Fruit fly (Drosophila melanogaster) whole organism, pupa: ENCODE results near the gene NijA.

ENCODE experiments used
- CG10348 ChIP-seq: fragments of 200-800 bp; sonication (Bioruptor generic); IDR thresholded peaks from 2 replicates; pipeline ENCODE4 v1.3.6; 2022; ENCODE audit warnings: missing biosample characterization, missing genetic modification characterization
- CG12605 ChIP-seq: fragments of 200-800 bp; sonication (Bioruptor generic); IDR thresholded peaks from 2 replicates; pipeline ENCODE4 v1.3.6; 2022; ENCODE audit warnings: missing biosample characterization, missing genetic modification characterization
- CG13204 ChIP-seq: fragments of 200-800 bp; sonication (Bioruptor generic); optimal IDR thresholded peaks from 2 replicates; lab custom pipeline; 2018; ENCODE audit warnings: missing biosample characterization, mild to moderate bottlenecking, missing genetic modification characterization, moderate library complexity
- CG14655 ChIP-seq: fragments of 200-800 bp; sonication (Bioruptor generic); optimal IDR thresholded peaks from 3 replicates; lab custom pipeline; 2017; ENCODE audit warnings: mild to moderate bottlenecking, missing biosample characterization, missing genetic modification reagents, missing genetic modification characterization
- CG15710 ChIP-seq: fragments of 200-800 bp; sonication (Bioruptor generic); optimal IDR thresholded peaks from 2 replicates; lab custom pipeline; 2018; ENCODE audit warnings: missing biosample characterization, mild to moderate bottlenecking, missing genetic modification characterization, moderate library complexity
- CG17806 ChIP-seq: fragments of 200-800 bp; sonication (Bioruptor generic); optimal IDR thresholded peaks from 2 replicates; lab custom pipeline; 2018; ENCODE audit warnings: missing biosample characterization, mild to moderate bottlenecking, missing genetic modification characterization, moderate library complexity
- CG32121 ChIP-seq: fragments of 200-800 bp; sonication (Bioruptor generic); IDR thresholded peaks from 2 replicates; pipeline ENCODE4 v1.3.6; 2022; ENCODE audit warnings: missing biosample characterization, missing genetic modification characterization
- CG34367 ChIP-seq: fragments of 200-800 bp; sonication (Bioruptor generic); optimal IDR thresholded peaks from 2 replicates; lab custom pipeline; 2018; ENCODE audit warnings: missing biosample characterization, mild to moderate bottlenecking, missing genetic modification characterization
- CG4496 ChIP-seq: fragments of 200-800 bp; sonication (Bioruptor generic); IDR thresholded peaks from 3 replicates; pipeline ENCODE4 v1.3.6; 2022; ENCODE audit warnings: missing biosample characterization, missing genetic modification characterization
- CG8159 ChIP-seq: fragments of 200-800 bp; sonication (Bioruptor generic); optimal IDR thresholded peaks from 3 replicates; lab custom pipeline; 2018; ENCODE audit warnings: missing biosample characterization, mild to moderate bottlenecking, missing genetic modification characterization, moderate library complexity
- CG8301 ChIP-seq: fragments of 200-800 bp; sonication (Bioruptor generic); optimal IDR thresholded peaks from 2 replicates; lab custom pipeline; 2018; ENCODE audit warnings: missing biosample characterization, mild to moderate bottlenecking, missing genetic modification characterization
- CG9948 ChIP-seq: fragments of 200-800 bp; sonication (Bioruptor generic); optimal IDR thresholded peaks from 2 replicates; lab custom pipeline; 2018; ENCODE audit warnings: missing biosample characterization, mild to moderate bottlenecking, missing genetic modification characterization, moderate library complexity
- D1 ChIP-seq: fragments of 200-800 bp; sonication (Bioruptor generic); optimal IDR thresholded peaks from 2 replicates; lab custom pipeline; 2018; ENCODE audit warnings: missing biosample characterization, mild to moderate bottlenecking, missing genetic modification characterization, moderate library complexity
- EcR ChIP-seq: fragments of 200-800 bp; sonication (Bioruptor generic); optimal IDR thresholded peaks from 3 replicates; lab custom pipeline; 2019; ENCODE audit warnings: missing biosample characterization, missing genetic modification characterization, mild to moderate bottlenecking, moderate library complexity, missing genetic modification reagents
- Ets98B ChIP-seq: fragments of 200-800 bp; sonication (Bioruptor generic); IDR thresholded peaks from 2 replicates; pipeline ENCODE4 v1.3.6; 2022; ENCODE audit warnings: missing biosample characterization, missing genetic modification characterization
- Pif1A ChIP-seq: fragments of 200-800 bp; sonication (Bioruptor generic); optimal IDR thresholded peaks from 3 replicates; lab custom pipeline; 2016; ENCODE audit warnings: missing biosample characterization, missing genetic modification characterization
- Pif1B ChIP-seq: fragments of 200-800 bp; sonication (Bioruptor generic); optimal IDR thresholded peaks from 3 replicates; lab custom pipeline; 2016; ENCODE audit warnings: missing biosample characterization, missing genetic modification characterization
- Snoo ChIP-seq: fragments of 200-800 bp; sonication (Bioruptor generic); optimal IDR thresholded peaks from 3 replicates; lab custom pipeline; 2017; ENCODE audit warnings: missing biosample characterization, mild to moderate bottlenecking, missing genetic modification characterization, inconsistent platforms
- fd96Ca ChIP-seq: fragments of 200-800 bp; sonication (Bioruptor generic); IDR thresholded peaks from 3 replicates; pipeline ENCODE4 v1.3.6; 2022; ENCODE audit warnings: missing biosample characterization, missing genetic modification characterization
- gl ChIP-seq: fragments of 200-800 bp; sonication (Bioruptor generic); optimal IDR thresholded peaks from 2 replicates; lab custom pipeline; 2018; ENCODE audit warnings: missing biosample characterization, mild to moderate bottlenecking, missing genetic modification characterization
- rn ChIP-seq: fragments of 200-800 bp; sonication (Bioruptor generic); IDR thresholded peaks from 2 replicates; pipeline ENCODE4 v1.3.6; 2022; ENCODE audit warnings: missing biosample characterization, missing genetic modification characterization

NijA gene

dm6 chr3L:10709132-10709531 is 12.5 kb upstream of the NijA start:
- TF ChIP-seq EcR: no peak
- TF ChIP-seq Snoo (tag; lab: Kevin White, UChicago): peak; percentile 52
- peak; percentile 58 for TF ChIP-seq Ets98B (GFP tag; lab: Robert Waterston, UW)
- no peak; the same call in 1 of the 3 replicates for TF ChIP-seq CG4496 (GFP tag; lab: Robert Waterston, UW)
- 0 out of 3 replicates have a peak, but pooled peaks have one; percentile 52 for TF ChIP-seq fd96Ca
- peak; percentile 80 for TF ChIP-seq CG32121
- TF ChIP-seq rn (GFP tag; lab: Robert Waterston, UW): peak; percentile 49
- peak; percentile 2 for TF ChIP-seq Pif1B (GFP tag; lab: Kevin White, UChicago)
- peak; percentile 34 for TF ChIP-seq CG17806
- TF ChIP-seq Pif1A (GFP tag; lab: Kevin White, UChicago): peak; percentile 50
- TF ChIP-seq CG8159 (tag; lab: Kevin White, UChicago): peak; percentile 46
- TF ChIP-seq CG12605 (GFP tag; lab: Robert Waterston, UW): no peak
- TF ChIP-seq CG13204 (GFP tag; lab: Kevin White, UChicago): no peak
- TF ChIP-seq CG8301: peak; percentile 59
- TF ChIP-seq CG10348: peak; percentile 7; the same call in 1 of the 2 replicates
- no peak for TF ChIP-seq CG34367 (tag; lab: Kevin White, UChicago)
- TF ChIP-seq CG9948 (tag; lab: Kevin White, UChicago): peak; percentile 18
- TF ChIP-seq gl (tag; lab: Kevin White, UChicago): no peak
- TF ChIP-seq CG14655 (GFP tag; lab: Kevin White, UChicago): peak; percentile 70
- peak; percentile 42 for TF ChIP-seq CG15710 (tag; lab: Kevin White, UChicago)
- TF ChIP-seq D1 (tag; lab: Kevin White, UChicago): no peak
- TF ChIP-seq, all 21 proteins: peak for 14

dm6 chr3L:10704482-10704993 is 7.9 kb upstream of the NijA start:
- TF ChIP-seq Pif1B (GFP tag; lab: Kevin White, UChicago): no peak
- peak; percentile 16 for TF ChIP-seq CG34367 (tag; lab: Kevin White, UChicago)
- TF ChIP-seq CG10348: no peak
- TF ChIP-seq CG13204 (GFP tag; lab: Kevin White, UChicago): no peak
- TF ChIP-seq gl (tag; lab: Kevin White, UChicago): no peak
- TF ChIP-seq CG32121: no peak
- 0 out of 2 replicates have a peak, but pooled peaks have one; percentile 35 for TF ChIP-seq CG12605 (GFP tag; lab: Robert Waterston, UW)
- no peak for TF ChIP-seq EcR
- TF ChIP-seq D1 (tag; lab: Kevin White, UChicago): no peak
- peak; percentile 16; the same call in 1 of the 3 replicates for TF ChIP-seq CG4496 (GFP tag; lab: Robert Waterston, UW)
- TF ChIP-seq fd96Ca: no peak
- TF ChIP-seq Ets98B (GFP tag; lab: Robert Waterston, UW): no peak
- peak; percentile 16 for TF ChIP-seq CG9948 (tag; lab: Kevin White, UChicago)
- no peak for TF ChIP-seq rn (GFP tag; lab: Robert Waterston, UW)
- TF ChIP-seq CG8301: peak; percentile 4
- TF ChIP-seq Snoo (tag; lab: Kevin White, UChicago): peak; percentile 26
- TF ChIP-seq CG8159 (tag; lab: Kevin White, UChicago): peak; percentile 53
- TF ChIP-seq CG14655 (GFP tag; lab: Kevin White, UChicago): peak; percentile 6
- TF ChIP-seq Pif1A (GFP tag; lab: Kevin White, UChicago): no peak
- peak; percentile 39 for TF ChIP-seq CG17806
- TF ChIP-seq CG15710 (tag; lab: Kevin White, UChicago): peak; percentile 18

- TF ChIP-seq D1 (tag; lab: Kevin White, UChicago) (no peak), rn (GFP tag; lab: Robert Waterston, UW) (no peak), Pif1A (GFP tag; lab: Kevin White, UChicago) (no peak), CG10348 (no peak), gl (tag; lab: Kevin White, UChicago) (no peak), CG32121 (no peak), CG13204 (GFP tag; lab: Kevin White, UChicago) (no peak), EcR (no peak), Ets98B (GFP tag; lab: Robert Waterston, UW) (no peak), CG17806 (no peak), CG4496 (GFP tag; lab: Robert Waterston, UW) (no peak), CG12605 (GFP tag; lab: Robert Waterston, UW) (no peak), CG34367 (tag; lab: Kevin White, UChicago) (no peak), CG9948 (tag; lab: Kevin White, UChicago) (no peak)
Measured at dm6 chr3L:10702216-10702615, 5.5 kb upstream of the NijA start.

- TF ChIP-seq CG8159 (tag; lab: Kevin White, UChicago) (peak; percentile 8), D1 (tag; lab: Kevin White, UChicago) (no peak), EcR (no peak)
Measured at dm6 chr3L:10698182-10698581, 1.5 kb upstream of the NijA start.

- TF ChIP-seq EcR: peak; percentile 81
- peak; percentile 57 for TF ChIP-seq Pif1B (GFP tag; lab: Kevin White, UChicago)
- no peak for TF ChIP-seq CG8159 (tag; lab: Kevin White, UChicago)
- peak; percentile 18; the same call in 1 of the 2 replicates for TF ChIP-seq CG12605 (GFP tag; lab: Robert Waterston, UW)
- TF ChIP-seq CG34367 (tag; lab: Kevin White, UChicago): no peak
- TF ChIP-seq CG15710 (tag; lab: Kevin White, UChicago): no peak
- TF ChIP-seq CG17806: no peak
- no peak for TF ChIP-seq CG13204 (GFP tag; lab: Kevin White, UChicago)
Measured at dm6 chr3L:10697413-10698118, 889 bp upstream of the NijA start.
